Fruit fly (Drosophila melanogaster): ENCODE measurements around the gene CG18528.
A peak's percentile ranks its signal among the peaks of the same experiment; 100 is the strongest.

Gene CG18528

DNA sequence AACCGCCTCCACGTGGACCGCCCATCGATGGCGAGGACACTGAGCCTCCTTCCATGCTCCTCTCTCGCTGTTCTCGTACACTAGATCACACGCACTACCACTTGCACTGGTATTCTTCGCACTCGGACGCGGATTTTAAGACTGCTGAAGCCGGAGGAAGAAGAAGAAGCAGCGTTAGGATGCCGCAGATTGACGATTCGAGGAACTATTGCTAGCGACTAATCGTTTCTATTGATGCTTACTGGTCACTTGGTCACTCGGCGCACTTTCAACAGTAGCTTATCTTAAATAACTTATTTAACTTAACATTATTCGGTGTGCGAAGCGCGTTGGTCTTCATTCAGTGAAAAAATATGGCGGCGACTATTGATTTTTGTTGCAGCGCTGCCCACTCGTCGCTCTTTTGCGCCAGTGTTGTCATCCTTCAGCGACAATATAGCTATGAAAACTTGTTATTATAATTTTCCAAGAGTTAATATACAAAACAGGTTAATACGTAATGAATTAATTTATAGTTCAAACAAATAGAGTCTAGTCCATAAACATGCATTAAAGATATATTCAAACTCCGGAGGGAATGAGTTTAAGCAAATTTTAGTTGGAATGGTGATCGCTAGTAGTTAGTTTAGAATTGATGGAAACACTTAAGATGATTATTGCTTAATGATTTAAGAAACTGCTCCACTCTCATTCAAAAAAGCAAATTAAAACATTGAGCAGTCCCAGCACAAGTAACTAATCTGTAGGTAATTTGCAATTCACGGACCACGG lies 11.3 kb downstream of the CG18528 start, which contains the start of the genes CG5746 and CG6454 (continued):
- TF ChIP-seq Dfd (GFP tag; optimal IDR thresholded peaks at IDR 0.05) (no peak), fru (optimal IDR thresholded peaks at IDR 0.05) (no peak), Fer3 (tag; optimal IDR thresholded peaks at IDR 0.05) (no peak), scrt (GFP tag; optimal IDR thresholded peaks at IDR 0.05) (no peak), Hr78 (GFP tag; optimal IDR thresholded peaks at IDR 0.05) (no peak), Lim3 (GFP tag; IDR thresholded peaks at IDR 0.05) (no peak), CG18764 (GFP tag; optimal IDR thresholded peaks at IDR 0.05) (peak; percentile 35), CG7357 (GFP tag; IDR thresholded peaks at IDR 0.05) (no peak), grn (GFP tag; optimal IDR thresholded peaks at IDR 0.05) (no peak), gsb (GFP tag; IDR thresholded peaks at IDR 0.05) (no peak), CG12769 (tag; optimal IDR thresholded peaks at IDR 0.05) (no peak), CG1233 (GFP tag; optimal IDR thresholded peaks at IDR 0.05) (no peak), unpg (GFP tag; optimal IDR thresholded peaks at IDR 0.05) (no peak), CG6765 (GFP tag; optimal IDR thresholded peaks at IDR 0.05) (peak; percentile 30), CG3407 (GFP tag; optimal IDR thresholded peaks at IDR 0.05) (no peak), CG9817 (tag; optimal IDR thresholded peaks at IDR 0.05) (no peak), CG13296 (GFP tag; optimal IDR thresholded peaks at IDR 0.05) (no peak), CG8944 (GFP tag; optimal IDR thresholded peaks at IDR 0.05) (peak; percentile 24), eve (GFP tag; optimal IDR thresholded peaks at IDR 0.05) (no peak), CG13287 (GFP tag; IDR thresholded peaks at IDR 0.05; ENCODE audit: partially characterized antibody) (no peak), az2 (GFP tag; optimal IDR thresholded peaks at IDR 0.05) (peak; percentile 48), prd (optimal IDR thresholded peaks at IDR 0.05) (no peak), prd (GFP tag; IDR thresholded peaks at IDR 0.05) (peak; percentile 69), CG1024 (GFP tag; IDR thresholded peaks at IDR 0.05) (no peak), Six4 (GFP tag; optimal IDR thresholded peaks at IDR 0.05) (peak; percentile 33), run (tag; optimal IDR thresholded peaks at IDR 0.05) (no peak), CG11456 (GFP tag; IDR thresholded peaks at IDR 0.05) (no peak), tna (GFP tag; IDR thresholded peaks at IDR 0.05; ENCODE audit: partially characterized antibody) (no peak), Stat92E (GFP tag; optimal IDR thresholded peaks at IDR 0.05) (no peak), MESR4 (GFP tag; optimal IDR thresholded peaks at IDR 0.05) (peak; percentile 99), dpn (GFP tag; optimal IDR thresholded peaks at IDR 0.05) (peak; percentile 31 to 65), Fer1 (GFP tag; optimal IDR thresholded peaks at IDR 0.05) (no peak), ttk (GFP tag; IDR thresholded peaks at IDR 0.05) (no peak), Elba2 (GFP tag; optimal IDR thresholded peaks at IDR 0.05) (peak; percentile 10), da (GFP tag; optimal IDR thresholded peaks at IDR 0.05) (no peak), HmgD (GFP tag; optimal IDR thresholded peaks at IDR 0.05) (no peak), CG6854 (GFP tag; optimal IDR thresholded peaks at IDR 0.05) (no peak), CG31388 (GFP tag; optimal IDR thresholded peaks at IDR 0.05) (no peak), tio (GFP tag; optimal IDR thresholded peaks at IDR 0.05) (no peak), CG11560 (tag; IDR thresholded peaks at IDR 0.05) (no peak), B-H2 (GFP tag; optimal IDR thresholded peaks at IDR 0.05) (no peak), pb (GFP tag; optimal IDR thresholded peaks at IDR 0.05) (no peak), Bdp1 (GFP tag; optimal IDR thresholded peaks at IDR 0.05) (peak; percentile 5), ftz-f1 (GFP tag; optimal IDR thresholded peaks at IDR 0.05) (no peak), eyg (GFP tag; optimal IDR thresholded peaks at IDR 0.05) (peak; percentile 11), Rfx (GFP tag; IDR thresholded peaks at IDR 0.05) (no peak; the same call in 1 of the 2 replicates), Meics (GFP tag; optimal IDR thresholded peaks at IDR 0.05) (no peak), psq (GFP tag; optimal IDR thresholded peaks at IDR 0.05) (peak; percentile 23), CG3847 (GFP tag; IDR thresholded peaks at IDR 0.05) (0 out of 2 replicates have a peak, but pooled peaks have one; percentile 33), CG12219 (GFP tag; optimal IDR thresholded peaks at IDR 0.05) (no peak)

Data from whole organism, embryonic.